1 worm cellular context compared by ENCODE assay signal in the genomic region with DNA sequence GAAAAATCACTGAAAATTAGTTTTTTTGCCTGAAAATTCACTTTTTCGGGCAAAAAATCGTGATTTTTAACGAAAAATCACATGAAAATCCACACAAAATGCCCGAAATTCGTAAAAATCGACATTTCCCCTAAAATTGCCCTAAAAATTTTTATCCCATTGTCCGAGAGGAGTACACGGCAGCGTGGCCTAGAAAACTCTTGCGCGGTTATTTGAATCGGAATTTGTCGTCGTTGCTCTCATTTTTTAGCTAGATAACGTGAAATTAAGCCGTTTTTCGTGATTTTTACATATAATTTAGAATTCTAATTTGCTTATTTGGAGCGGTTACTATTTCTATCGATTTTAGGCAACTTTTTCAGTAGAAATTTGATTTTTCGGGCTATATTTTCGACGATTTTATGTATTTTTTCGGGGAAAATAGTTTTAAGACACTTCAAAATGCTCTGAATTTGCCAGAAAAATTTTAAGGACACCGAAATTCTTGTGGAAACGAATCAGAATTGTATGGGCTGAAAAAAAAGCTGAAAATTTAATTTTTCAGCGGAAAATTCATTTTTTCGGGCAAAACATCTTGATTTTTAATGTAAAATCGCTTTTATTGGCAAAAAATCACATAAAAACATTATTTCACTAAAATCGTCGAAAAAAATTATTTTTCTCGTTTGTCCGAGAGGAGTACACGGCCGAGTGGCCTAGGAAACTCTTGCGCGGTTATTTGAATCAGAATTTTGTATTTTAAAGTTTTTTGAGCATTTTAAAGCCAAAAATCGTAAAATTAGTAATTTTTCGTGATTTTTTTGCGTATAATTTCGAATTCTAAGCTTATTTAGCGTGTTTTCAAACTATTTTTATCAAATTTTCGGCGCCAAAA.
TF ChIP-seq lines count a peak whose summit lies in the region.

No protein-coding gene starts in this region.

TF ChIP-seq in whole organism, L4 larva, 104 proteins besides CTCF, POLR2A, EP300 and RAD21 (continued from another document):
- TF ChIP-seq mxl-2 (GFP tag; conservative IDR thresholded peaks at IDR 0.05; lab: Robert Waterston, UW) (peak; percentile 59; the same call in 1 of the 2 replicates), lin-39 (tag; optimal IDR thresholded peaks at IDR 0.05; lab: Kevin White, UChicago) (no peak), pha-4 (GFP tag; IDR thresholded peaks at IDR 0.05; lab: Robert Waterston, UW) (peak; percentile 23; the same call in 1 of the 2 replicates), pha-4 (tag; optimal IDR thresholded peaks at IDR 0.05; lab: Kevin White, UChicago) (no peak), F49E8.2 (tag; optimal IDR thresholded peaks at IDR 0.05; lab: Kevin White, UChicago; ENCODE audit: borderline replicate concordance) (peak; percentile 84), unc-130 (GFP tag; optimal IDR thresholded peaks at IDR 0.05; lab: Kevin White, UChicago) (peak; percentile 74), lin-1 (GFP tag; IDR thresholded peaks at IDR 0.05; lab: Robert Waterston, UW) (no peak), ceh-82 (tag; optimal IDR thresholded peaks at IDR 0.05; lab: Kevin White, UChicago) (no peak), spr-1 (tag; optimal IDR thresholded peaks at IDR 0.05; lab: Kevin White, UChicago) (no peak), lir-3 (tag; optimal IDR thresholded peaks at IDR 0.05; lab: Kevin White, UChicago) (no peak), arid-1 (GFP tag; conservative IDR thresholded peaks at IDR 0.05; lab: Robert Waterston, UW) (no peak), dmd-8 (GFP tag; IDR thresholded peaks at IDR 0.05; lab: Robert Waterston, UW) (no peak), R02D3.7 (tag; optimal IDR thresholded peaks at IDR 0.05; lab: Kevin White, UChicago) (no peak), aly-2 (tag; optimal IDR thresholded peaks at IDR 0.05; lab: Kevin White, UChicago) (no peak), dpl-1 (GFP tag; optimal IDR thresholded peaks at IDR 0.05; lab: Kevin White, UChicago) (peak; percentile 95), ceh-28 (tag; optimal IDR thresholded peaks at IDR 0.05; lab: Kevin White, UChicago) (no peak), T20F7.1 (GFP tag; optimal IDR thresholded peaks at IDR 0.05; lab: Kevin White, UChicago) (no peak), hif-1 (tag; optimal IDR thresholded peaks at IDR 0.05; lab: Kevin White, UChicago) (peak; percentile 73 to 98), rbr-2 (tag; optimal IDR thresholded peaks at IDR 0.05; lab: Kevin White, UChicago) (peak; percentile 11), gei-8 (GFP tag; optimal IDR thresholded peaks at IDR 0.05; lab: Kevin White, UChicago) (peak; percentile 18), dve-1 (tag; optimal IDR thresholded peaks at IDR 0.05; lab: Kevin White, UChicago; ENCODE audit: insufficient read depth) (peak; percentile 51), dmd-9 (GFP tag; IDR thresholded peaks at IDR 0.05; lab: Robert Waterston, UW) (peak; percentile 89), madf-9 (GFP tag; conservative IDR thresholded peaks at IDR 0.05; lab: Robert Waterston, UW) (peak; percentile 82), madf-5 (GFP tag; IDR thresholded peaks at IDR 0.05; lab: Robert Waterston, UW) (no peak), F37D6.2 (tag; optimal IDR thresholded peaks at IDR 0.05; lab: Kevin White, UChicago) (peak; percentile 32), ztf-11 (tag; optimal IDR thresholded peaks at IDR 0.05; lab: Kevin White, UChicago) (no peak), attf-4 (tag; optimal IDR thresholded peaks at IDR 0.05; lab: Kevin White, UChicago) (no peak), aha-1 (tag; lab: Kevin White, UChicago) (peak; percentile 81), ceh-32 (tag; optimal IDR thresholded peaks at IDR 0.05; lab: Kevin White, UChicago; ENCODE audit: poor library complexity) (no peak), ceh-44 (GFP tag; IDR thresholded peaks at IDR 0.05; lab: Robert Waterston, UW) (0 out of 2 replicates have a peak, but pooled peaks have one; percentile 56), jun-1 (tag; optimal IDR thresholded peaks at IDR 0.05; lab: Kevin White, UChicago) (no peak), Y5F2A.4 (GFP tag; optimal IDR thresholded peaks at IDR 0.05; lab: Kevin White, UChicago) (no peak), snpc-1.2 (GFP tag; IDR thresholded peaks at IDR 0.05; lab: Robert Waterston, UW) (peak; percentile 96), zag-1 (tag; optimal IDR thresholded peaks at IDR 0.05; lab: Kevin White, UChicago) (no peak), nhr-77 (tag; optimal IDR thresholded peaks at IDR 0.05; lab: Kevin White, UChicago) (no peak), lin-13 (GFP tag; optimal IDR thresholded peaks at IDR 0.05; lab: Kevin White, UChicago) (peak; percentile 1)
TF ChIP-seq in whole organism, L4 larva: peak in this region for 44.
